Comparison of ENCODE assay signal across 3 fruit fly cellular contexts in the genomic region with DNA sequence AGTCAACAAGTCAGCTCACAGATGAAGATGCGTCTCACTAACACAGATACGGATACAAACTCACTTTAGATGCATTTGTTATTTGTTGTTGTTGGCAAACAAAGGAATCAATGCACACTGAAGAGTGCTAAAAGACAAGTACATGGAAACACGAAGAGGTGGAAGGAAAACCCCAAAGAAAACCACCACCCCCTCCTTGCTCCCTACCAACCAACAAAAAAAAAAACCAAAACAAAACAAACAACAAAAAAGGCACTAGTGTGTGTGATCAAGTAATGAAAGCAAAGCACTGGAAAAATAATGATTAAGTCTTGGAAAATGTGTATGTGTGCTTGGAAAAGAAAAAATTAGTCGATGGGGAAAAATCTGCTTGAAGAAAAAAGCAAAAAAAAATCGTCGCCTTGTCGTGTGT.
TF ChIP-seq lines count a peak whose summit lies in the region.

No protein-coding gene starts in this region.

- TF ChIP-seq CTCF in whole organism, embryonic (GFP tag; optimal IDR thresholded peaks at IDR 0.05; lab: Kevin White, UChicago), result no peak

TF ChIP-seq in whole organism, embryonic, 481 proteins besides CTCF, POLR2A, EP300 and RAD21 (continues in another document):
- TF ChIP-seq pros (GFP tag; optimal IDR thresholded peaks at IDR 0.05; lab: Kevin White, UChicago) (peak; percentile 77), sqz (GFP tag; optimal IDR thresholded peaks at IDR 0.05; lab: Kevin White, UChicago) (peak; percentile 82), CG2199 (GFP tag; IDR thresholded peaks at IDR 0.05; lab: Robert Waterston, UW) (0 out of 3 replicates have a peak, but pooled peaks have one; percentile 81), kni (GFP tag; optimal IDR thresholded peaks at IDR 0.05; lab: Kevin White, UChicago) (peak; percentile 52), CG14667 (GFP tag; IDR thresholded peaks at IDR 0.05; lab: Robert Waterston, UW) (no peak), CG32767 (GFP tag; IDR thresholded peaks at IDR 0.05; lab: Robert Waterston, UW) (0 out of 2 replicates have a peak, but pooled peaks have one; percentile 29), Poxn (GFP tag; IDR thresholded peaks at IDR 0.05; lab: Robert Waterston, UW) (no peak), wor (GFP tag; IDR thresholded peaks at IDR 0.05; lab: Robert Waterston, UW) (no peak), gcm2 (GFP tag; optimal IDR thresholded peaks at IDR 0.05; lab: Kevin White, UChicago) (no peak), aop (GFP tag; IDR thresholded peaks at IDR 0.05; lab: Robert Waterston, UW) (no peak), psq (GFP tag; optimal IDR thresholded peaks at IDR 0.05; lab: Kevin White, UChicago) (peak; percentile 27), CG31365 (tag; optimal IDR thresholded peaks at IDR 0.05; lab: Kevin White, UChicago) (no peak), CG15696 (tag; optimal IDR thresholded peaks at IDR 0.05; lab: Kevin White, UChicago) (peak; percentile 34), CG17359 (tag; optimal IDR thresholded peaks at IDR 0.05; lab: Kevin White, UChicago) (peak; percentile 21), ara (GFP tag; IDR thresholded peaks at IDR 0.05; lab: Robert Waterston, UW) (no peak), sens (GFP tag; lab: Kevin White, UChicago) (peak; percentile 74), so (GFP tag; IDR thresholded peaks at IDR 0.05; lab: Robert Waterston, UW) (no peak), stwl (tag; optimal IDR thresholded peaks at IDR 0.05; lab: Kevin White, UChicago) (peak; percentile 9), CG3163 (GFP tag; optimal IDR thresholded peaks at IDR 0.05; lab: Kevin White, UChicago) (peak; percentile 67), p53 (GFP tag; optimal IDR thresholded peaks at IDR 0.05; lab: Kevin White, UChicago) (no peak), CG15601 (tag; optimal IDR thresholded peaks at IDR 0.05; lab: Kevin White, UChicago) (peak; percentile 0), CG32772 (GFP tag; IDR thresholded peaks at IDR 0.05; lab: Robert Waterston, UW) (peak; percentile 53; the same call in 1 of the 2 replicates), Dbx (GFP tag; IDR thresholded peaks at IDR 0.05; lab: Robert Waterston, UW) (no peak), Ada2b (GFP tag; IDR thresholded peaks at IDR 0.05; lab: Robert Waterston, UW) (no peak), cg (GFP tag; optimal IDR thresholded peaks at IDR 0.05; lab: Kevin White, UChicago) (peak; percentile 73), Fer2 (tag; optimal IDR thresholded peaks at IDR 0.05; lab: Kevin White, UChicago) (no peak), lov (optimal IDR thresholded peaks at IDR 0.05; lab: Kevin White, UChicago) (no peak), lov (GFP tag; IDR thresholded peaks at IDR 0.05; lab: Robert Waterston, UW) (no peak), hb (GFP tag; IDR thresholded peaks at IDR 0.05; lab: Robert Waterston, UW; ENCODE audit: partially characterized antibody) (no peak)

TF ChIP-seq in whole organism, prepupa, 60 proteins besides CTCF, POLR2A, EP300 and RAD21 (continues in another document):
- TF ChIP-seq CG7368 (GFP tag; optimal IDR thresholded peaks at IDR 0.05; lab: Kevin White, UChicago), result no peak
- TF ChIP-seq lz (GFP tag; optimal IDR thresholded peaks at IDR 0.05; lab: Kevin White, UChicago), result no peak
- no peak for TF ChIP-seq Sox15 (GFP tag; optimal IDR thresholded peaks at IDR 0.05; lab: Kevin White, UChicago)
- peak; percentile 19 for TF ChIP-seq dsx (GFP tag; optimal IDR thresholded peaks at IDR 0.05; lab: Kevin White, UChicago; ENCODE audit: poor library complexity, severe bottlenecking)
- no peak for TF ChIP-seq Sox102F (GFP tag; optimal IDR thresholded peaks at IDR 0.05; lab: Kevin White, UChicago)
- peak; percentile 45 for TF ChIP-seq CG16779 (tag; optimal IDR thresholded peaks at IDR 0.05; lab: Kevin White, UChicago)
- no peak for TF ChIP-seq CG10669 (GFP tag; optimal IDR thresholded peaks at IDR 0.05; lab: Kevin White, UChicago)
- no peak for TF ChIP-seq fd59A (GFP tag; optimal IDR thresholded peaks at IDR 0.05; lab: Kevin White, UChicago)
- TF ChIP-seq dac (GFP tag; optimal IDR thresholded peaks at IDR 0.05; lab: Kevin White, UChicago), result peak; percentile 47
- peak; percentile 34 for TF ChIP-seq Hr4 (GFP tag; optimal IDR thresholded peaks at IDR 0.05; lab: Kevin White, UChicago)
- no peak for TF ChIP-seq acj6 (GFP tag; optimal IDR thresholded peaks at IDR 0.05; lab: Kevin White, UChicago)
- TF ChIP-seq ss (GFP tag; optimal IDR thresholded peaks at IDR 0.05; lab: Kevin White, UChicago), result peak; percentile 24 to 45
- no peak for TF ChIP-seq spab (GFP tag; optimal IDR thresholded peaks at IDR 0.05; lab: Kevin White, UChicago)
- TF ChIP-seq achi (GFP tag; optimal IDR thresholded peaks at IDR 0.05; lab: Kevin White, UChicago), result peak; percentile 18
- TF ChIP-seq Eip93F (GFP tag; optimal IDR thresholded peaks at IDR 0.05; lab: Kevin White, UChicago), result no peak
- peak; percentile 51 for TF ChIP-seq CG6276 (GFP tag; optimal IDR thresholded peaks at IDR 0.05; lab: Kevin White, UChicago)
- peak; percentile 29 for TF ChIP-seq Sox14 (GFP tag; optimal IDR thresholded peaks at IDR 0.05; lab: Kevin White, UChicago)
- no peak for TF ChIP-seq topi (GFP tag; optimal IDR thresholded peaks at IDR 0.05; lab: Kevin White, UChicago)
- TF ChIP-seq net (GFP tag; optimal IDR thresholded peaks at IDR 0.05; lab: Kevin White, UChicago), result peak; percentile 50
- peak; percentile 64 for TF ChIP-seq Eip78C (GFP tag; lab: Kevin White, UChicago)
- no peak for TF ChIP-seq CG6792 (GFP tag; optimal IDR thresholded peaks at IDR 0.05; lab: Kevin White, UChicago)
- no peak for TF ChIP-seq Eip75B (GFP tag; optimal IDR thresholded peaks at IDR 0.05; lab: Kevin White, UChicago)
- 0 out of 2 replicates have a peak, but pooled peaks have one; percentile 18 for TF ChIP-seq CG11294 (GFP tag; IDR thresholded peaks at IDR 0.05; lab: Robert Waterston, UW)
- TF ChIP-seq svp (GFP tag; lab: Kevin White, UChicago), result no peak
- peak; percentile 69 for TF ChIP-seq CG8119 (GFP tag; IDR thresholded peaks at IDR 0.05; lab: Robert Waterston, UW)
- TF ChIP-seq Lpt (GFP tag; optimal IDR thresholded peaks at IDR 0.05; lab: Kevin White, UChicago), result peak; percentile 74
- peak; percentile 67; the same call in 2 of the 3 replicates for TF ChIP-seq CG6163 (GFP tag; IDR thresholded peaks at IDR 0.05; lab: Robert Waterston, UW)
- TF ChIP-seq fkh (GFP tag; optimal IDR thresholded peaks at IDR 0.05; lab: Kevin White, UChicago), result peak; percentile 69
- peak; percentile 72; the same call in 2 of the 3 replicates for TF ChIP-seq eg (GFP tag; IDR thresholded peaks at IDR 0.05; lab: Robert Waterston, UW)
- no peak for TF ChIP-seq CG6808 (GFP tag; optimal IDR thresholded peaks at IDR 0.05; lab: Kevin White, UChicago)
- TF ChIP-seq CG11902 (GFP tag; optimal IDR thresholded peaks at IDR 0.05; lab: Kevin White, UChicago), result no peak

TF ChIP-seq in whole organism, pupa, 21 proteins besides CTCF, POLR2A, EP300 and RAD21:
- no peak for TF ChIP-seq CG15710 (tag; optimal IDR thresholded peaks at IDR 0.05; lab: Kevin White, UChicago)
- TF ChIP-seq rn (GFP tag; IDR thresholded peaks at IDR 0.05; lab: Robert Waterston, UW), result 0 out of 2 replicates have a peak, but pooled peaks have one; percentile 14
- peak; percentile 73 for TF ChIP-seq CG12605 (GFP tag; IDR thresholded peaks at IDR 0.05; lab: Robert Waterston, UW)
- no peak for TF ChIP-seq Snoo (tag; optimal IDR thresholded peaks at IDR 0.05; lab: Kevin White, UChicago)
- no peak for TF ChIP-seq CG8159 (tag; optimal IDR thresholded peaks at IDR 0.05; lab: Kevin White, UChicago)
- TF ChIP-seq D1 (tag; optimal IDR thresholded peaks at IDR 0.05; lab: Kevin White, UChicago), result no peak
- TF ChIP-seq CG4496 (GFP tag; IDR thresholded peaks at IDR 0.05; lab: Robert Waterston, UW), result peak; percentile 58; the same call in 1 of the 3 replicates
- peak; percentile 60 for TF ChIP-seq CG14655 (GFP tag; optimal IDR thresholded peaks at IDR 0.05; lab: Kevin White, UChicago)
- TF ChIP-seq Pif1A (GFP tag; optimal IDR thresholded peaks at IDR 0.05; lab: Kevin White, UChicago), result no peak
- peak; percentile 5 for TF ChIP-seq CG34367 (tag; optimal IDR thresholded peaks at IDR 0.05; lab: Kevin White, UChicago)
- TF ChIP-seq fd96Ca (GFP tag; IDR thresholded peaks at IDR 0.05; lab: Robert Waterston, UW), result peak; percentile 62; the same call in 1 of the 3 replicates
- TF ChIP-seq Ets98B (GFP tag; IDR thresholded peaks at IDR 0.05; lab: Robert Waterston, UW), result peak; percentile 58; the same call in 1 of the 2 replicates
- peak; percentile 10 for TF ChIP-seq CG9948 (tag; optimal IDR thresholded peaks at IDR 0.05; lab: Kevin White, UChicago)
- TF ChIP-seq Pif1B (GFP tag; optimal IDR thresholded peaks at IDR 0.05; lab: Kevin White, UChicago), result peak; percentile 18
- no peak for TF ChIP-seq CG10348 (GFP tag; IDR thresholded peaks at IDR 0.05; lab: Robert Waterston, UW)
- TF ChIP-seq CG32121 (GFP tag; IDR thresholded peaks at IDR 0.05; lab: Robert Waterston, UW), result peak; percentile 53; the same call in 1 of the 2 replicates
- no peak for TF ChIP-seq EcR (GFP tag; optimal IDR thresholded peaks at IDR 0.05; lab: Kevin White, UChicago)
- TF ChIP-seq CG13204 (GFP tag; optimal IDR thresholded peaks at IDR 0.05; lab: Kevin White, UChicago), result no peak
- TF ChIP-seq CG17806 (tag; optimal IDR thresholded peaks at IDR 0.05; lab: Kevin White, UChicago), result no peak
- TF ChIP-seq gl (tag; optimal IDR thresholded peaks at IDR 0.05; lab: Kevin White, UChicago), result peak; percentile 9
- peak; percentile 27 for TF ChIP-seq CG8301 (tag; optimal IDR thresholded peaks at IDR 0.05; lab: Kevin White, UChicago)
